Worm (Caenorhabditis elegans): Measurements from ENCODE around the gene nspb-5.

- TF ChIP-seq ama-1 (optimal IDR thresholded peaks at IDR 0.05) (no peak), hnd-1 (tag; optimal IDR thresholded peaks at IDR 0.05) (no peak), ceh-13 (GFP tag; optimal IDR thresholded peaks at IDR 0.05) (no peak), aly-1 (tag; optimal IDR thresholded peaks at IDR 0.05) (no peak), tbx-11 (GFP tag; IDR thresholded peaks at IDR 0.05) (no peak), pes-1 (GFP tag; IDR thresholded peaks at IDR 0.05) (no peak), ceh-36 (tag; optimal IDR thresholded peaks at IDR 0.05) (no peak), flt-1 (GFP tag; IDR thresholded peaks at IDR 0.05) (no peak), sea-1 (GFP tag; conservative IDR thresholded peaks at IDR 0.05) (no peak), tbx-37 (GFP tag; conservative IDR thresholded peaks at IDR 0.05) (no peak), B0310.2 (tag; optimal IDR thresholded peaks at IDR 0.05) (no peak), scrt-1 (GFP tag; IDR thresholded peaks at IDR 0.05) (no peak)
Measured at ce11 chrIV:6560434-6560833, 38.4 kb upstream of the nspb-5 start, which contains the start of gene best-9.

Measured in whole organism, early embryonic.